Worm (Caenorhabditis elegans) whole organism, L3 larva: ENCODE results near the gene R09H10.1.

Experiments used
- daf-12 ChIP-seq: fragments of 150-350 bp; optimal IDR thresholded peaks from 2 replicates; lab custom pipeline; 2014; ENCODE audit warnings: missing biosample characterization, missing genetic modification reagents, missing genetic modification characterization
- mdl-1 ChIP-seq: fragments of 150-350 bp; optimal IDR thresholded peaks from 2 replicates; lab custom pipeline; 2014; ENCODE audit warnings: missing biosample characterization, missing genetic modification characterization
- nhr-76 ChIP-seq: fragments of 150-350 bp; sonication (generic microtip); optimal IDR thresholded peaks from 5 replicates; lab custom pipeline; 2014; ENCODE audit warnings: missing biosample characterization, missing genetic modification characterization
- skn-1 ChIP-seq: fragments of 150-350 bp; optimal IDR thresholded peaks from 2 replicates; lab custom pipeline; 2014; ENCODE audit warnings: missing biosample characterization, missing genetic modification characterization

DNA sequence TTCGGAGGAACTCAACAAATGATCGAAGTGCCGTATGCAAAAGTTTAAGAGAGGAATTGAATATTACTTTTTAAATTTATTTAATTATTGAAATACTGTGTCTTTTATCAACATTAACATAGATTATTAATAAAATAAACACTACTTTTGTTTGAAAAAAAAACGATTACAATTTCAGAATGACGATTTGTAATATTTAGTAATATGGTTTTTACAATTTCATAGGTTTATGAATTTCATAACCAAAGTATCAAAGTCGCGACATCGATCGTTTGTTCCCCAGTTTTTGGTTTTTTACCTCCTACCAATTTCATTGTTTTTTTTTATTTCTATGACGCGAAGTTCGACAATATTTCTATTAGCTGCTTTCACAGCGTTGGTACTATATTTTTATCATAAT lies at the start of gene R09H10.1:
- TF ChIP-seq daf-12 (tag; lab: Kevin White, UChicago) = no peak
- TF ChIP-seq skn-1 (tag; lab: Kevin White, UChicago) = no peak
- no peak for TF ChIP-seq nhr-76 (tag; lab: Kevin White, UChicago)
- no peak for TF ChIP-seq mdl-1 (tag; lab: Kevin White, UChicago)
